Fruit fly (Drosophila melanogaster): Measurements from ENCODE around the gene crn.

crn gene

dm6 chrX:2241842-2242241 is 7.9 kb downstream of the crn start, which contains the start of gene kz:
Gene kz (minus strand): TSS chrX:2242035.
- TF ChIP-seq bab1 (GFP tag; optimal IDR thresholded peaks at IDR 0.05) (peak; percentile 10), Crg-1 (GFP tag; optimal IDR thresholded peaks at IDR 0.05) (no peak), Mnt (GFP tag; optimal IDR thresholded peaks at IDR 0.05) (peak; percentile 100), CG1620 (GFP tag; optimal IDR thresholded peaks at IDR 0.05) (no peak)

- TF ChIP-seq tj (GFP tag; optimal IDR thresholded peaks at IDR 0.05) = no peak
- TF ChIP-seq CG33017 (tag; optimal IDR thresholded peaks at IDR 0.05) = no peak
- TF ChIP-seq CG5204 (GFP tag; optimal IDR thresholded peaks at IDR 0.05) = no peak
- TF ChIP-seq CG11617 (GFP tag; optimal IDR thresholded peaks at IDR 0.05) = no peak
- TF ChIP-seq CG14711 (tag; optimal IDR thresholded peaks at IDR 0.05) = no peak
- TF ChIP-seq CG12768 (GFP tag; optimal IDR thresholded peaks at IDR 0.05) = no peak
- no peak for TF ChIP-seq bab1 (GFP tag; optimal IDR thresholded peaks at IDR 0.05)
- TF ChIP-seq CG7045 (GFP tag; optimal IDR thresholded peaks at IDR 0.05) = no peak
- TF ChIP-seq cic (GFP tag; optimal IDR thresholded peaks at IDR 0.05) = no peak
- no peak for TF ChIP-seq Clk (GFP tag; optimal IDR thresholded peaks at IDR 0.05)
- no peak for TF ChIP-seq CG1620 (GFP tag; optimal IDR thresholded peaks at IDR 0.05)
- no peak for TF ChIP-seq pad (GFP tag; optimal IDR thresholded peaks at IDR 0.05)
Measured at dm6 chrX:2225138-2225537, 24.6 kb downstream of the crn start, which contains the start of gene pcx. Gene pcx (plus strand): TSS chrX:2225296.

dm6 chrX:2223454-2223853 is 26.3 kb downstream of the crn start, which contains the start of gene CG14052:
Gene CG14052 (plus strand): TSS chrX:2223754.
- TF ChIP-seq Clk (GFP tag; optimal IDR thresholded peaks at IDR 0.05) = no peak
- no peak for TF ChIP-seq Mnt (GFP tag; optimal IDR thresholded peaks at IDR 0.05)
- no peak for TF ChIP-seq Crg-1 (GFP tag; optimal IDR thresholded peaks at IDR 0.05)
- TF ChIP-seq CG14711 (tag; optimal IDR thresholded peaks at IDR 0.05) = no peak
- no peak for TF ChIP-seq CG7101 (tag; optimal IDR thresholded peaks at IDR 0.05)
- no peak for TF ChIP-seq bab1 (GFP tag; optimal IDR thresholded peaks at IDR 0.05)
- no peak for TF ChIP-seq CG5204 (GFP tag; optimal IDR thresholded peaks at IDR 0.05)
- no peak for TF ChIP-seq cic (GFP tag; optimal IDR thresholded peaks at IDR 0.05)
- TF ChIP-seq cnc (optimal IDR thresholded peaks at IDR 0.05) = no peak
- no peak for TF ChIP-seq Hr96 (GFP tag; optimal IDR thresholded peaks at IDR 0.05)
- no peak for TF ChIP-seq CG12768 (GFP tag; optimal IDR thresholded peaks at IDR 0.05)
- TF ChIP-seq pad (GFP tag; optimal IDR thresholded peaks at IDR 0.05) = no peak
- TF ChIP-seq CG7045 (GFP tag; optimal IDR thresholded peaks at IDR 0.05) = no peak
- TF ChIP-seq CG1620 (GFP tag; optimal IDR thresholded peaks at IDR 0.05) = no peak
- no peak for TF ChIP-seq ovo (GFP tag; optimal IDR thresholded peaks at IDR 0.05)
- TF ChIP-seq kay (GFP tag; ENCODE audit: borderline replicate concordance) = no peak
- TF ChIP-seq CG33017 (tag; optimal IDR thresholded peaks at IDR 0.05) = no peak
- no peak for TF ChIP-seq CG11617 (GFP tag; optimal IDR thresholded peaks at IDR 0.05)

dm6 chrX:2222181-2222790 is 27.5 kb downstream of the crn start, which contains the start of gene Vinc:
Gene Vinc (minus strand): TSS chrX:2222567.
- TF ChIP-seq CG5204 (GFP tag; optimal IDR thresholded peaks at IDR 0.05) (no peak), cic (GFP tag; optimal IDR thresholded peaks at IDR 0.05) (peak; percentile 82), CG12768 (GFP tag; optimal IDR thresholded peaks at IDR 0.05) (peak; percentile 89), Mnt (GFP tag; optimal IDR thresholded peaks at IDR 0.05) (peak; percentile 87), pad (GFP tag; optimal IDR thresholded peaks at IDR 0.05) (peak; percentile 92), Hr96 (GFP tag; optimal IDR thresholded peaks at IDR 0.05) (peak; percentile 96), CG1620 (GFP tag; optimal IDR thresholded peaks at IDR 0.05) (peak; percentile 96), CG14711 (tag; optimal IDR thresholded peaks at IDR 0.05) (peak; percentile 89), kay (GFP tag; ENCODE audit: borderline replicate concordance) (no peak), cnc (optimal IDR thresholded peaks at IDR 0.05) (no peak), CG33017 (tag; optimal IDR thresholded peaks at IDR 0.05) (peak; percentile 74), tj (GFP tag; optimal IDR thresholded peaks at IDR 0.05) (peak; percentile 86), CG7045 (GFP tag; optimal IDR thresholded peaks at IDR 0.05) (peak; percentile 84), Clk (GFP tag; optimal IDR thresholded peaks at IDR 0.05) (peak; percentile 81), CG7101 (tag; optimal IDR thresholded peaks at IDR 0.05) (peak; percentile 92), ovo (GFP tag; optimal IDR thresholded peaks at IDR 0.05) (peak; percentile 41), bab1 (GFP tag; optimal IDR thresholded peaks at IDR 0.05) (peak; percentile 97), CG11617 (GFP tag; optimal IDR thresholded peaks at IDR 0.05) (peak; percentile 91), Crg-1 (GFP tag; optimal IDR thresholded peaks at IDR 0.05) (peak; percentile 74), toe (GFP tag; optimal IDR thresholded peaks at IDR 0.05) (peak; percentile 90)

- no peak for TF ChIP-seq CG7045 (GFP tag; optimal IDR thresholded peaks at IDR 0.05)
Measured at dm6 chrX:2221598-2221997, 28.2 kb downstream of the crn start.

- TF ChIP-seq toe (GFP tag; optimal IDR thresholded peaks at IDR 0.05) = no peak
- TF ChIP-seq CG14711 (tag; optimal IDR thresholded peaks at IDR 0.05) = no peak
- no peak for TF ChIP-seq CG5204 (GFP tag; optimal IDR thresholded peaks at IDR 0.05)
- no peak for TF ChIP-seq Hr96 (GFP tag; optimal IDR thresholded peaks at IDR 0.05)
- TF ChIP-seq CG7045 (GFP tag; optimal IDR thresholded peaks at IDR 0.05) = no peak
- TF ChIP-seq pad (GFP tag; optimal IDR thresholded peaks at IDR 0.05) = no peak
- no peak for TF ChIP-seq tj (GFP tag; optimal IDR thresholded peaks at IDR 0.05)
- TF ChIP-seq Clk (GFP tag; optimal IDR thresholded peaks at IDR 0.05) = no peak
- TF ChIP-seq CG7101 (tag; optimal IDR thresholded peaks at IDR 0.05) = no peak
- TF ChIP-seq CG33017 (tag; optimal IDR thresholded peaks at IDR 0.05) = no peak
Measured at dm6 chrX:2219899-2220298, 29.9 kb downstream of the crn start.

- no peak for TF ChIP-seq ovo (GFP tag; optimal IDR thresholded peaks at IDR 0.05)
- no peak for TF ChIP-seq CG14711 (tag; optimal IDR thresholded peaks at IDR 0.05)
- no peak for TF ChIP-seq Hr96 (GFP tag; optimal IDR thresholded peaks at IDR 0.05)
Measured at dm6 chrX:2219246-2219645, 30.5 kb downstream of the crn start.

All from whole organism, adult.